Fruit fly (Drosophila melanogaster) whole organism, embryonic: ENCODE measurements around the gene CG2611.

Experiments used
- Aef1 ChIP-seq: fragments of 200-800 bp; sonication (Bioruptor generic); IDR thresholded peaks from 3 replicates; pipeline ENCODE4 v1.3.6; 2022; ENCODE audit warnings: missing biosample characterization, missing genetic modification characterization
- CG1024 ChIP-seq: fragments of 200-800 bp; sonication (Bioruptor generic); IDR thresholded peaks from 2 replicates; pipeline ENCODE4 v1.3.6; 2022; ENCODE audit warnings: missing biosample characterization, missing genetic modification characterization
- CG10462 ChIP-seq: fragments of 200-800 bp; sonication (Bioruptor generic); optimal IDR thresholded peaks from 2 replicates; lab custom pipeline; 2016; ENCODE audit warnings: missing biosample characterization, missing genetic modification characterization
- CG12155 ChIP-seq: fragments of 200-800 bp; sonication (Bioruptor generic); optimal IDR thresholded peaks from 3 replicates; lab custom pipeline; 2016; ENCODE audit warnings: missing biosample characterization, missing genetic modification characterization
- CG1233 ChIP-seq: fragments of 200-800 bp; sonication (Bioruptor generic); optimal IDR thresholded peaks from 4 replicates; lab custom pipeline; 2018; ENCODE audit warnings: missing biosample characterization, mild to moderate bottlenecking, missing genetic modification characterization
- CG13624 ChIP-seq: fragments of 200-800 bp; sonication (Bioruptor generic); optimal IDR thresholded peaks from 2 replicates; lab custom pipeline; 2016; ENCODE audit warnings: missing biosample characterization, missing genetic modification characterization
- CG1529 ChIP-seq: fragments of 200-800 bp; sonication (Bioruptor generic); optimal IDR thresholded peaks from 3 replicates; lab custom pipeline; 2018; ENCODE audit warnings: missing biosample characterization, missing genetic modification characterization
- CG15696 ChIP-seq: fragments of 200-800 bp; sonication (Bioruptor generic); optimal IDR thresholded peaks from 2 replicates; lab custom pipeline; 2019; ENCODE audit warnings: missing biosample characterization, mild to moderate bottlenecking, missing genetic modification characterization, moderate library complexity
- CG16813 ChIP-seq: fragments of 200-800 bp; sonication (Bioruptor generic); IDR thresholded peaks from 3 replicates; pipeline ENCODE4 v1.3.6; 2022; ENCODE audit warnings: missing biosample characterization, missing genetic modification characterization; ENCODE audit not compliant: partially characterized antibody
- CG17361 ChIP-seq: fragments of 200-800 bp; sonication (Bioruptor generic); IDR thresholded peaks from 3 replicates; pipeline ENCODE4 v1.3.6; 2022; ENCODE audit warnings: missing biosample characterization, missing genetic modification characterization
- CG2120 ChIP-seq: fragments of 200-800 bp; sonication (Bioruptor generic); optimal IDR thresholded peaks from 3 replicates; lab custom pipeline; 2016; ENCODE audit warnings: missing biosample characterization, missing genetic modification characterization
- CG2202 ChIP-seq: fragments of 200-800 bp; sonication (Bioruptor generic); optimal IDR thresholded peaks from 2 replicates; lab custom pipeline; 2018; ENCODE audit warnings: missing biosample characterization, mild to moderate bottlenecking, missing genetic modification characterization
- CG31441 ChIP-seq: fragments of 200-800 bp; sonication (Bioruptor generic); IDR thresholded peaks from 2 replicates; pipeline ENCODE4 v1.3.6; 2022; ENCODE audit warnings: missing biosample characterization, missing genetic modification characterization
- CG34376 ChIP-seq: fragments of 200-800 bp; sonication (Bioruptor generic); optimal IDR thresholded peaks from 2 replicates; lab custom pipeline; 2018; ENCODE audit warnings: missing biosample characterization, mild to moderate bottlenecking, missing genetic modification characterization
- CG4328 ChIP-seq: fragments of 200-800 bp; sonication (Bioruptor generic); optimal IDR thresholded peaks from 3 replicates; lab custom pipeline; 2017; ENCODE audit warnings: missing biosample characterization, missing genetic modification reagents, missing genetic modification characterization
- CG7928 ChIP-seq: fragments of 200-800 bp; sonication (Bioruptor generic); optimal IDR thresholded peaks from 2 replicates; lab custom pipeline; 2017; ENCODE audit warnings: missing biosample characterization, mild to moderate bottlenecking, missing genetic modification characterization
- CG8478 ChIP-seq: fragments of >200 bp; optimal IDR thresholded peaks from 2 replicates; lab custom pipeline; 2018
- CG8944 ChIP-seq: fragments of 200-800 bp; sonication (Bioruptor generic); optimal IDR thresholded peaks from 3 replicates; lab custom pipeline; 2016; ENCODE audit warnings: missing biosample characterization, missing genetic modification characterization
- CG9932 ChIP-seq: fragments of 200-800 bp; sonication (Bioruptor generic); IDR thresholded peaks from 2 replicates; pipeline ENCODE4 v1.3.6; 2022; ENCODE audit warnings: missing biosample characterization, missing genetic modification characterization
- Dll ChIP-seq: fragments of 200-800 bp; sonication (Bioruptor generic); IDR thresholded peaks from 4 replicates; pipeline ENCODE4 v1.3.6; 2022; ENCODE audit warnings: missing biosample characterization, missing genetic modification characterization; ENCODE audit not compliant: partially characterized antibody
- Dref ChIP-seq: fragments of 200-800 bp; sonication (Bioruptor generic); IDR thresholded peaks from 2 replicates; pipeline ENCODE4 v1.3.6; 2022; ENCODE audit warnings: missing biosample characterization, missing genetic modification characterization
- E2f1 ChIP-seq: fragments of 200-800 bp; sonication (Bioruptor generic); IDR thresholded peaks from 2 replicates; pipeline ENCODE4 v1.3.6; 2022; ENCODE audit warnings: missing biosample characterization, missing genetic modification characterization
- HLH54F ChIP-seq: fragments of 200-800 bp; sonication (Bioruptor generic); optimal IDR thresholded peaks from 3 replicates; lab custom pipeline; 2016; ENCODE audit warnings: missing biosample characterization, missing genetic modification characterization
- Hmx ChIP-seq: fragments of 200-800 bp; sonication (Bioruptor generic); optimal IDR thresholded peaks from 2 replicates; lab custom pipeline; 2016; ENCODE audit warnings: missing biosample characterization, missing genetic modification characterization
- Hsf ChIP-seq: fragments of 200-800 bp; sonication (Bioruptor generic); optimal IDR thresholded peaks from 3 replicates; lab custom pipeline; 2016; ENCODE audit warnings: missing biosample characterization, missing genetic modification characterization
- MBD-R2 ChIP-seq: fragments of 200-800 bp; sonication (Bioruptor generic); IDR thresholded peaks from 2 replicates; pipeline ENCODE4 v1.3.6; 2022; ENCODE audit warnings: missing biosample characterization, missing genetic modification characterization
- Nf-YC ChIP-seq: fragments of 200-800 bp; optimal IDR thresholded peaks from 3 replicates; lab custom pipeline; 2019; ENCODE audit warnings: missing biosample characterization, mild to moderate bottlenecking, missing genetic modification characterization, moderate library complexity
- Side ChIP-seq: fragments of 200-800 bp; sonication (Bioruptor generic); optimal IDR thresholded peaks from 2 replicates; lab custom pipeline; 2016; ENCODE audit warnings: missing biosample characterization, missing genetic modification characterization
- Sry-β ChIP-seq: fragments of 200-800 bp; sonication (Bioruptor generic); optimal IDR thresholded peaks from 2 replicates; lab custom pipeline; 2018; ENCODE audit warnings: missing biosample characterization, mild to moderate bottlenecking, missing genetic modification characterization, moderate library complexity
- amos ChIP-seq: fragments of 200-800 bp; sonication (Bioruptor generic); IDR thresholded peaks from 2 replicates; pipeline ENCODE4 v1.3.6; 2022; ENCODE audit warnings: missing biosample characterization, missing genetic modification characterization; ENCODE audit not compliant: partially characterized antibody
- crc ChIP-seq: fragments of 200-800 bp; sonication (Bioruptor generic); optimal IDR thresholded peaks from 2 replicates; lab custom pipeline; 2016; ENCODE audit warnings: missing biosample characterization, missing genetic modification characterization
- dan ChIP-seq: fragments of 200-800 bp; sonication (Bioruptor generic); IDR thresholded peaks from 2 replicates; pipeline ENCODE4 v1.3.6; 2022; ENCODE audit warnings: missing biosample characterization, missing genetic modification characterization
- dysf ChIP-seq: fragments of 200-800 bp; sonication (Bioruptor generic); IDR thresholded peaks from 3 replicates; pipeline ENCODE4 v1.3.6; 2022; ENCODE audit warnings: missing biosample characterization, missing genetic modification characterization
- fu2 ChIP-seq: fragments of 200-800 bp; sonication (Bioruptor generic); optimal IDR thresholded peaks from 2 replicates; lab custom pipeline; 2016; ENCODE audit warnings: missing biosample characterization, missing genetic modification characterization
- gfzf ChIP-seq: fragments of 200-800 bp; sonication (Bioruptor generic); optimal IDR thresholded peaks from 2 replicates; lab custom pipeline; 2016; ENCODE audit warnings: missing biosample characterization, mild to moderate bottlenecking, missing genetic modification characterization, moderate library complexity
- grn ChIP-seq: fragments of 200-800 bp; sonication (Bioruptor generic); optimal IDR thresholded peaks from 3 replicates; lab custom pipeline; 2017; ENCODE audit warnings: missing biosample characterization, missing genetic modification characterization
- her ChIP-seq: fragments of 200-800 bp; sonication (Bioruptor generic); optimal IDR thresholded peaks from 2 replicates; lab custom pipeline; 2016; ENCODE audit warnings: missing biosample characterization, missing genetic modification characterization
- kay ChIP-seq: fragments of 200-800 bp; sonication (Bioruptor generic); optimal IDR thresholded peaks from 2 replicates; lab custom pipeline; 2016; ENCODE audit warnings: missing biosample characterization, missing genetic modification characterization
- lilli ChIP-seq: fragments of 200-800 bp; sonication (Bioruptor generic); optimal IDR thresholded peaks from 3 replicates; lab custom pipeline; 2016; ENCODE audit warnings: missing biosample characterization, missing genetic modification characterization
- oc ChIP-seq: fragments of 200-800 bp; sonication (Bioruptor generic); optimal IDR thresholded peaks from 2 replicates; lab custom pipeline; 2018; ENCODE audit warnings: missing biosample characterization, mild to moderate bottlenecking, missing genetic modification characterization, moderate library complexity
- pnt ChIP-seq: fragments of 200-800 bp; sonication (Bioruptor generic); optimal IDR thresholded peaks from 3 replicates; lab custom pipeline; 2016; ENCODE audit warnings: missing biosample characterization, missing genetic modification characterization
- pum ChIP-seq: fragments of 200-800 bp; sonication (Bioruptor generic); optimal IDR thresholded peaks from 2 replicates; lab custom pipeline; 2016; ENCODE audit warnings: missing biosample characterization, missing genetic modification characterization
- repo ChIP-seq: fragments of 200-800 bp; sonication (Bioruptor generic); optimal IDR thresholded peaks from 2 replicates; lab custom pipeline; 2016; ENCODE audit warnings: missing biosample characterization, missing genetic modification characterization
- sc ChIP-seq, 3 experiments: fragments of >200 bp in 2 of 3; fragments of 200-800 bp in 1 of 3; sonication (Bioruptor generic) in 1 of 3; optimal IDR thresholded peaks; 2 replicates in 2 of 3; 3 replicates in 1 of 3; lab custom pipeline; 2017; ENCODE audit warnings: mild to moderate bottlenecking in 1 of 3, missing biosample characterization in 1 of 3, missing genetic modification characterization in 1 of 3, missing genetic modification reagents in 1 of 3
- sd ChIP-seq: fragments of 200-800 bp; sonication (Bioruptor generic); optimal IDR thresholded peaks from 3 replicates; lab custom pipeline; 2018; ENCODE audit warnings: missing biosample characterization, mild to moderate bottlenecking, missing genetic modification characterization, moderate library complexity
- seq ChIP-seq: fragments of 200-800 bp; sonication (Bioruptor generic); IDR thresholded peaks from 2 replicates; pipeline ENCODE4 v1.3.6; 2022; ENCODE audit warnings: missing biosample characterization, missing genetic modification characterization
- ssp ChIP-seq: fragments of 200-800 bp; sonication (Bioruptor generic); IDR thresholded peaks from 2 replicates; pipeline ENCODE4 v1.3.6; 2022; ENCODE audit warnings: missing biosample characterization, missing genetic modification characterization
- tgo ChIP-seq: fragments of 200-800 bp; sonication (Bioruptor generic); IDR thresholded peaks from 3 replicates; pipeline ENCODE4 v1.3.6; 2022; ENCODE audit warnings: missing biosample characterization, missing genetic modification characterization
- tin ChIP-seq: fragments of 200-800 bp; sonication (Bioruptor generic); optimal IDR thresholded peaks from 3 replicates; lab custom pipeline; 2016; ENCODE audit warnings: missing biosample characterization, missing genetic modification characterization
- tx ChIP-seq: fragments of 200-800 bp; sonication (Bioruptor generic); optimal IDR thresholded peaks from 2 replicates; lab custom pipeline; 2016; ENCODE audit warnings: missing biosample characterization, missing genetic modification characterization
- vnd ChIP-seq: fragments of 200-800 bp; sonication (Bioruptor generic); IDR thresholded peaks from 3 replicates; pipeline ENCODE4 v1.3.6; 2022; ENCODE audit warnings: missing biosample characterization, missing genetic modification characterization; ENCODE audit not compliant: partially characterized antibody
- zf30C ChIP-seq: fragments of 200-800 bp; sonication (Bioruptor generic); optimal IDR thresholded peaks from 3 replicates; lab custom pipeline; 2018; ENCODE audit warnings: missing biosample characterization, mild to moderate bottlenecking, missing genetic modification characterization

CG2611 gene

DNA sequence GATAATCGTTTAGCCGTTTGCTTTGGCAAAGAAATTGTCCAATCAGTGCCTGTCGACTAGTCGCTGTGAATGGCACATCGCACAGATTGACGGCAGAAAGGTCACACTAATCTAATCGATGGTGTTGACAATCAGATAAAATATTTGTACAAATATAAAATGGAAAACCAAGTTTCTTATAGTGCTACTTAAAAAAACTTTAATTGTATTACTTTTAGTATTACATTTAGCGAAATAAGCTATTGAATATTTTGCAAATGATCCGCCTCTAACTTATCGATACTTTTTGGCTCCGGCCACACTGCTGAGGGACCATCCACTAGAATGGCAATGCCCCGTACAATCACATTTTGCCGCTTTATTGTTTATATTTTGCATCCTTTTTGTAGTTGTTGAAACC lies 6.1 kb downstream of the CG2611 start, which contains the start of the genes brun and CG2614 (continued):
- peak; percentile 58; the same call in 1 of the 2 replicates for TF ChIP-seq Dref (GFP tag; lab: Robert Waterston, UW)
- peak; percentile 5 for TF ChIP-seq her (GFP tag; lab: Kevin White, UChicago)
- TF ChIP-seq CG4328 (GFP tag; lab: Kevin White, UChicago) = peak; percentile 24
- TF ChIP-seq fu2 (GFP tag; lab: Kevin White, UChicago) = peak; percentile 57
- peak; percentile 85 for TF ChIP-seq vnd (GFP tag; lab: Robert Waterston, UW)
- peak; percentile 23 for TF ChIP-seq repo
- peak; percentile 94 for TF ChIP-seq CG16813 (GFP tag; lab: Robert Waterston, UW)
- TF ChIP-seq CG8944 (GFP tag; lab: Kevin White, UChicago) = peak; percentile 66
- TF ChIP-seq gfzf (GFP tag; lab: Kevin White, UChicago) = peak; percentile 70
- no peak for TF ChIP-seq CG31441 (GFP tag; lab: Robert Waterston, UW)
- peak; percentile 75 for TF ChIP-seq HLH54F (GFP tag; lab: Kevin White, UChicago)
- TF ChIP-seq seq (GFP tag; lab: Robert Waterston, UW) = no peak
- TF ChIP-seq tgo (GFP tag; lab: Robert Waterston, UW) = peak; percentile 83
- TF ChIP-seq CG15696 (tag; lab: Kevin White, UChicago) = peak; percentile 53
- peak; percentile 96 for TF ChIP-seq MBD-R2 (GFP tag; lab: Robert Waterston, UW)
- TF ChIP-seq Hmx (GFP tag; lab: Kevin White, UChicago) = no peak
- no peak for TF ChIP-seq CG8478
- peak; percentile 72 for TF ChIP-seq ssp (GFP tag; lab: Robert Waterston, UW)
- peak; percentile 72 for TF ChIP-seq pnt (GFP tag; lab: Kevin White, UChicago)
- no peak for TF ChIP-seq sc (optimal IDR thresholded peaks at IDR 0.05; lab: Kevin White, UChicago)
- no peak for TF ChIP-seq sc (GFP tag; optimal IDR thresholded peaks at IDR 0.05; lab: Kevin White, UChicago)
- TF ChIP-seq lilli (GFP tag; lab: Kevin White, UChicago) = peak; percentile 86
- TF ChIP-seq Aef1 (GFP tag; lab: Robert Waterston, UW) = peak; percentile 80
- TF ChIP-seq tx (GFP tag; lab: Kevin White, UChicago) = peak; percentile 61
- TF ChIP-seq grn (GFP tag; lab: Kevin White, UChicago) = peak; percentile 85
- TF ChIP-seq kay (GFP tag; lab: Kevin White, UChicago) = peak; percentile 54
- no peak for TF ChIP-seq CG1233 (GFP tag; lab: Kevin White, UChicago)
- TF ChIP-seq CG1024 (GFP tag; lab: Robert Waterston, UW) = peak; percentile 37; the same call in 1 of the 2 replicates
- peak; percentile 4 for TF ChIP-seq CG2202 (tag; lab: Kevin White, UChicago)
- TF ChIP-seq pum = peak; percentile 76
- TF ChIP-seq CG12155 (GFP tag; lab: Kevin White, UChicago) = peak; percentile 73
- TF ChIP-seq CG9932 (GFP tag; lab: Robert Waterston, UW) = peak; percentile 88
- no peak for TF ChIP-seq CG34376 (GFP tag; lab: Kevin White, UChicago)
- TF ChIP-seq zf30C (GFP tag; lab: Kevin White, UChicago) = no peak
- no peak for TF ChIP-seq oc
- TF ChIP-seq Side = peak; percentile 73
- TF ChIP-seq CG13624 (GFP tag; lab: Kevin White, UChicago) = peak; percentile 69
- TF ChIP-seq amos (GFP tag; lab: Robert Waterston, UW) = peak; percentile 82
- peak; percentile 60 for TF ChIP-seq tin
- peak; percentile 79 for TF ChIP-seq Hsf (GFP tag; lab: Kevin White, UChicago)
- peak; percentile 95 for TF ChIP-seq Dll (GFP tag; lab: Robert Waterston, UW)
- TF ChIP-seq dan (GFP tag; lab: Robert Waterston, UW) = no peak
- TF ChIP-seq Nf-YC = peak; percentile 87
- TF ChIP-seq CG10462 = peak; percentile 51
- TF ChIP-seq CG1529 (GFP tag; lab: Kevin White, UChicago) = no peak
- TF ChIP-seq dysf (GFP tag; lab: Robert Waterston, UW) = peak; percentile 78
- TF ChIP-seq CG2120 = peak; percentile 89
- peak; percentile 3 for TF ChIP-seq crc (GFP tag; lab: Kevin White, UChicago)
- TF ChIP-seq Sry-β = peak; percentile 32
- no peak; the same call in 2 of the 3 replicates for TF ChIP-seq CG17361 (GFP tag; lab: Robert Waterston, UW)
- TF ChIP-seq CG7928 (GFP tag; lab: Kevin White, UChicago) = no peak
- no peak for TF ChIP-seq sd (tag; lab: Kevin White, UChicago)
- TF ChIP-seq E2f1 (GFP tag; lab: Robert Waterston, UW) = peak; percentile 66
